Worm (Caenorhabditis elegans) whole organism, L4 larva: ENCODE measurements around the gene K10D6.4.
A peak's percentile ranks its signal among the peaks of the same experiment; 100 is the strongest.

Source experiments
- D1046.2 ChIP-seq: fragments of 200-800 bp; sonication (Bioruptor generic); IDR thresholded peaks from 2 replicates; pipeline ENCODE4 v1.3.6; 2022; ENCODE audit warnings: missing genetic modification characterization, missing compliant biosample characterization
- F10B5.3 ChIP-seq: sonication (generic microtip); optimal IDR thresholded peaks from 2 replicates; lab custom pipeline; 2016; ENCODE audit warnings: mild to moderate bottlenecking, missing genetic modification characterization, missing compliant biosample characterization
- F49E8.2 ChIP-seq: sonication (generic microtip); optimal IDR thresholded peaks from 2 replicates; lab custom pipeline; 2016; ENCODE audit warnings: missing compliant biosample characterization, mild to moderate bottlenecking, missing genetic modification characterization, borderline replicate concordance
- R02D3.7 ChIP-seq: fragments of 150-350 bp; sonication (generic microtip); optimal IDR thresholded peaks from 3 replicates; lab custom pipeline; 2014; ENCODE audit warnings: missing biosample characterization, missing genetic modification characterization
- T20F7.1 ChIP-seq: fragments of 200-800 bp; sonication (Bioruptor generic); optimal IDR thresholded peaks from 2 replicates; lab custom pipeline; 2018; ENCODE audit warnings: mild to moderate bottlenecking, missing genetic modification characterization, missing compliant biosample characterization
- Y5F2A.4 ChIP-seq: fragments of 200-800 bp; sonication (Bioruptor generic); optimal IDR thresholded peaks from 2 replicates; lab custom pipeline; 2018; ENCODE audit warnings: mild to moderate bottlenecking, missing genetic modification characterization, missing compliant biosample characterization
- Y75B8A.6 ChIP-seq: fragments of 200-800 bp; sonication (Bioruptor generic); IDR thresholded peaks from 2 replicates; pipeline ENCODE4 v1.3.6; 2022; ENCODE audit warnings: missing genetic modification reagents, missing genetic modification characterization, missing compliant biosample characterization
- aha-1 ChIP-seq: fragments of 150-350 bp; peaks from one replicate; lab custom pipeline; 2014; ENCODE audit warnings: missing biosample characterization, missing genetic modification characterization
- arid-1 ChIP-seq: fragments of 200-800 bp; sonication (Bioruptor generic); conservative IDR thresholded peaks from 2 replicates; pipeline ENCODE4 v1.3.6; 2022; ENCODE audit warnings: missing genetic modification reagents, missing genetic modification characterization, missing compliant biosample characterization
- ces-1 ChIP-seq: fragments of 150-350 bp; sonication (generic microtip); optimal IDR thresholded peaks from 4 replicates; lab custom pipeline; 2014; ENCODE audit warnings: missing biosample characterization, missing genetic modification reagents, missing genetic modification characterization
- ctbp-1 ChIP-seq: fragments of 200-800 bp; sonication (Bioruptor generic); IDR thresholded peaks from 2 replicates; pipeline ENCODE4 v1.3.6; 2022; ENCODE audit warnings: missing genetic modification reagents, missing genetic modification characterization, missing compliant biosample characterization
- daf-12 ChIP-seq: fragments of 150-350 bp; optimal IDR thresholded peaks from 2 replicates; lab custom pipeline; 2014; ENCODE audit warnings: missing biosample characterization, missing genetic modification reagents, missing genetic modification characterization
- daf-16 ChIP-seq, 3 experiments: sonication (generic microtip); optimal IDR thresholded peaks; 2 replicates each; lab custom pipeline; 2016 to 2017; ENCODE audit warnings: missing genetic modification characterization in 3 of 3, missing genetic modification reagents in 3 of 3, mild to moderate bottlenecking in 2 of 3, missing compliant biosample characterization in 2 of 3, missing biosample characterization in 1 of 3, moderate library complexity in 1 of 3
- daf-19 ChIP-seq: fragments of 200-800 bp; sonication (Bioruptor generic); conservative IDR thresholded peaks from 2 replicates; pipeline ENCODE4 v1.3.6; 2022; ENCODE audit warnings: missing genetic modification characterization, missing compliant biosample characterization
- daf-8 ChIP-seq: fragments of 200-800 bp; sonication (Bioruptor generic); IDR thresholded peaks from 2 replicates; pipeline ENCODE4 v1.3.6; 2022; ENCODE audit warnings: missing genetic modification characterization, missing compliant biosample characterization
- dmd-8 ChIP-seq: fragments of 200-800 bp; sonication (Bioruptor generic); IDR thresholded peaks from 2 replicates; pipeline ENCODE4 v1.3.6; 2022; ENCODE audit warnings: missing genetic modification characterization, missing compliant biosample characterization
- dpl-1 ChIP-seq: fragments of 150-350 bp; optimal IDR thresholded peaks from 2 replicates; lab custom pipeline; 2014; ENCODE audit warnings: missing biosample characterization, missing genetic modification reagents, missing genetic modification characterization
- duxl-1 ChIP-seq: sonication (generic microtip); optimal IDR thresholded peaks from 2 replicates; lab custom pipeline; 2016; ENCODE audit warnings: mild to moderate bottlenecking, missing genetic modification characterization, moderate library complexity, missing compliant biosample characterization; ENCODE audit not compliant: poor library complexity
- dve-1 ChIP-seq: sonication (generic microtip); optimal IDR thresholded peaks from 2 replicates; lab custom pipeline; 2017; ENCODE audit warnings: antibody characterized with exemption, mild to moderate bottlenecking, missing genetic modification characterization, missing compliant biosample characterization; ENCODE audit not compliant: insufficient read depth
- egl-43 ChIP-seq: fragments of 200-800 bp; sonication (Bioruptor generic); IDR thresholded peaks from 2 replicates; pipeline ENCODE4 v1.3.6; 2022; ENCODE audit warnings: missing genetic modification reagents, missing genetic modification characterization, missing compliant biosample characterization
- fkh-10 ChIP-seq: fragments of 150-350 bp; optimal IDR thresholded peaks from 2 replicates; lab custom pipeline; 2014; ENCODE audit warnings: missing biosample characterization, missing genetic modification reagents, missing genetic modification characterization
- gei-8 ChIP-seq: fragments of 200-800 bp; sonication (Bioruptor generic); optimal IDR thresholded peaks from 2 replicates; lab custom pipeline; 2018; ENCODE audit warnings: mild to moderate bottlenecking, missing genetic modification characterization, missing compliant biosample characterization
- hlh-11 ChIP-seq: fragments of 200-800 bp; sonication (Bioruptor generic); optimal IDR thresholded peaks from 2 replicates; lab custom pipeline; 2018; ENCODE audit warnings: mild to moderate bottlenecking, missing genetic modification characterization, missing compliant biosample characterization
- lin-1 ChIP-seq: fragments of 200-800 bp; sonication (Bioruptor generic); IDR thresholded peaks from 2 replicates; pipeline ENCODE4 v1.3.6; 2022; ENCODE audit warnings: missing genetic modification reagents, missing genetic modification characterization, missing compliant biosample characterization
- lin-15B ChIP-seq: fragments of 150-350 bp; sonication (generic microtip); optimal IDR thresholded peaks from 3 replicates; lab custom pipeline; 2014; ENCODE audit warnings: missing biosample characterization, missing genetic modification characterization
- lin-39 ChIP-seq: fragments of 150-350 bp; optimal IDR thresholded peaks from 2 replicates; lab custom pipeline; 2014; ENCODE audit warnings: missing biosample characterization, missing genetic modification reagents, missing genetic modification characterization
- lir-3 ChIP-seq: sonication (generic microtip); optimal IDR thresholded peaks from 2 replicates; lab custom pipeline; 2016; ENCODE audit warnings: mild to moderate bottlenecking, missing genetic modification characterization, missing compliant biosample characterization
- madf-9 ChIP-seq: fragments of 200-800 bp; sonication (Bioruptor generic); conservative IDR thresholded peaks from 2 replicates; pipeline ENCODE4 v1.3.6; 2022; ENCODE audit warnings: missing genetic modification reagents, missing genetic modification characterization, missing compliant biosample characterization
- mdl-1 ChIP-seq, 2 experiments: fragments of 150-350 bp in 1 of 2; sonication (generic microtip) in 1 of 2; optimal IDR thresholded peaks; 2 replicates each; lab custom pipeline; 2014 to 2017; ENCODE audit warnings: missing biosample characterization in 2 of 2, missing genetic modification characterization in 2 of 2
- mxl-2 ChIP-seq: fragments of 200-800 bp; sonication (Bioruptor generic); conservative IDR thresholded peaks from 2 replicates; pipeline ENCODE4 v1.3.6; 2022; ENCODE audit warnings: missing genetic modification reagents, missing genetic modification characterization, missing compliant biosample characterization
- mxl-3 ChIP-seq: fragments of 200-800 bp; sonication (Bioruptor generic); optimal IDR thresholded peaks from 2 replicates; lab custom pipeline; 2018; ENCODE audit warnings: mild to moderate bottlenecking, missing genetic modification characterization, missing compliant biosample characterization
- nhr-102 ChIP-seq: sonication (generic microtip); optimal IDR thresholded peaks from 2 replicates; lab custom pipeline; 2016; ENCODE audit warnings: mild to moderate bottlenecking, missing genetic modification characterization, moderate library complexity, missing compliant biosample characterization
- nhr-111 ChIP-seq: fragments of 200-800 bp; sonication (Bioruptor generic); optimal IDR thresholded peaks from 2 replicates; lab custom pipeline; 2018; ENCODE audit warnings: mild to moderate bottlenecking, missing genetic modification characterization, missing compliant biosample characterization
- nhr-237 ChIP-seq: sonication (generic microtip); optimal IDR thresholded peaks from 2 replicates; lab custom pipeline; 2017; ENCODE audit warnings: missing biosample characterization, missing genetic modification characterization
- nhr-42 ChIP-seq: fragments of 200-800 bp; sonication (Bioruptor generic); IDR thresholded peaks from 2 replicates; pipeline ENCODE4 v1.3.6; 2022; ENCODE audit warnings: missing genetic modification characterization, missing compliant biosample characterization
- nhr-6 ChIP-seq: fragments of 150-350 bp; optimal IDR thresholded peaks from 2 replicates; lab custom pipeline; 2014; ENCODE audit warnings: missing biosample characterization, missing genetic modification characterization
- nhr-76 ChIP-seq: fragments of 150-350 bp; optimal IDR thresholded peaks from 2 replicates; lab custom pipeline; 2014; ENCODE audit warnings: missing biosample characterization, missing genetic modification characterization
- php-3 ChIP-seq: fragments of 200-800 bp; sonication (Bioruptor generic); IDR thresholded peaks from 2 replicates; pipeline ENCODE4 v1.3.6; 2022; ENCODE audit warnings: missing genetic modification reagents, missing genetic modification characterization, missing compliant biosample characterization
- rbr-2 ChIP-seq: sonication (generic microtip); optimal IDR thresholded peaks from 2 replicates; lab custom pipeline; 2016; ENCODE audit warnings: missing genotype, missing genetic modification characterization, missing compliant biosample characterization
- saeg-2 ChIP-seq: fragments of 200-800 bp; sonication (Bioruptor generic); IDR thresholded peaks from 2 replicates; pipeline ENCODE4 v1.3.6; 2022; ENCODE audit warnings: missing genetic modification reagents, missing genetic modification characterization, missing compliant biosample characterization
- set-16 ChIP-seq: fragments of 200-800 bp; sonication (Bioruptor generic); IDR thresholded peaks from 2 replicates; pipeline ENCODE4 v1.3.6; 2022; ENCODE audit warnings: missing genetic modification reagents, missing genetic modification characterization, missing compliant biosample characterization
- snpc-1.2 ChIP-seq: fragments of 200-800 bp; sonication (Bioruptor generic); IDR thresholded peaks from 2 replicates; pipeline ENCODE4 v1.3.6; 2022; ENCODE audit warnings: missing genetic modification reagents, missing genetic modification characterization, missing compliant biosample characterization
- spr-3 ChIP-seq: fragments of 200-800 bp; sonication (Bioruptor generic); optimal IDR thresholded peaks from 2 replicates; lab custom pipeline; 2018; ENCODE audit warnings: mild to moderate bottlenecking, missing genetic modification characterization, missing compliant biosample characterization
- tra-1 ChIP-seq: fragments of 200-800 bp; sonication (Bioruptor generic); IDR thresholded peaks from 2 replicates; pipeline ENCODE4 v1.3.6; 2022; ENCODE audit warnings: missing genetic modification reagents, missing genetic modification characterization, missing compliant biosample characterization
- unc-130 ChIP-seq: sonication (generic microtip); optimal IDR thresholded peaks from 2 replicates; lab custom pipeline; 2016; ENCODE audit warnings: missing genetic modification reagents, missing genetic modification characterization, missing compliant biosample characterization
- unc-39 ChIP-seq: sonication (generic microtip); optimal IDR thresholded peaks from 2 replicates; lab custom pipeline; 2017; ENCODE audit warnings: missing biosample characterization, missing genetic modification characterization
- vab-7 ChIP-seq: fragments of 200-800 bp; sonication (Bioruptor generic); IDR thresholded peaks from 2 replicates; pipeline ENCODE4 v1.3.6; 2022; ENCODE audit warnings: missing genetic modification reagents, missing genetic modification characterization, missing compliant biosample characterization
- zag-1 ChIP-seq: fragments of 150-350 bp; optimal IDR thresholded peaks from 2 replicates; lab custom pipeline; 2014; ENCODE audit warnings: missing biosample characterization, missing genetic modification characterization
- zfp-2 ChIP-seq: sonication (generic microtip); optimal IDR thresholded peaks from 2 replicates; lab custom pipeline; 2016; ENCODE audit warnings: mild to moderate bottlenecking, missing genetic modification characterization, missing compliant biosample characterization
- zfp-3 ChIP-seq: fragments of 200-800 bp; sonication (Bioruptor generic); conservative IDR thresholded peaks from 2 replicates; pipeline ENCODE4 v1.3.6; 2022; ENCODE audit warnings: missing genetic modification reagents, missing genetic modification characterization, missing compliant biosample characterization
- ztf-7 ChIP-seq: fragments of 150-350 bp; optimal IDR thresholded peaks from 2 replicates; lab custom pipeline; 2014; ENCODE audit warnings: missing biosample characterization, missing genetic modification characterization

Gene K10D6.4

DNA sequence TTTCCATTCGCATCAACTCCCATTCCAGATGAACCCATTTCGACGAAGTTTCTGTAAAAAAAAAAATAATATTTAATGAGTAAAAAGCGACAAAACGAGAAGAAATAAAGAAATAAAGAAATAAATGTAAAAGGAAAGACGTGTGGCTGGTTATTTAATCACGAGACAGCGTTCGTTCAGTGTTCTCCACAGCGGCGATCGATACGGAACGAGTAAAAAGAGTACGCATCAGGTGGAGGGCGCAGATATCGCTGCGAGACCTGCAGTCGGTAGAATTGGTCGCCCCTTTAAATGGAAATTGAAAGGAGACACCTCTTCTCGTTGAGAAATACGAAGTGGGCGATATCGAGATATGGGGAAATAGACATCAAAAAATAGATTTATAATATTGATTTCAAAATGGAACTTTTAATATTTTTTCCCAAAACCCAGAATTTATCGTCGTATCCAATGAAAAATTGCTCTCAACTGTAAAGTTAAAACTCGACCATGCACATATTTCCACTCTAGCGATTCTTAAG, 27.0 kb downstream of the K10D6.4 start, which contains the start of gene pqn-70:
pqn-70 (minus strand) TSS at position 51 of the 521 bp plus-strand sequence.
- peak; percentile 76 for TF ChIP-seq nhr-6 (tag; lab: Kevin White, UChicago)
- no peak for TF ChIP-seq nhr-76 (tag; lab: Kevin White, UChicago)
- no peak for TF ChIP-seq saeg-2
- TF ChIP-seq R02D3.7 (tag; lab: Kevin White, UChicago), result no peak
- no peak for TF ChIP-seq lin-1
- no peak for TF ChIP-seq lir-3 (tag; lab: Kevin White, UChicago)
- TF ChIP-seq dpl-1, result peak; percentile 76
- no peak for TF ChIP-seq unc-39 (tag; lab: Kevin White, UChicago)
- no peak for TF ChIP-seq nhr-42 (GFP tag; lab: Robert Waterston, UW)
- no peak for TF ChIP-seq nhr-237
- TF ChIP-seq rbr-2, result peak; percentile 79
- peak; percentile 72 for TF ChIP-seq fkh-10 (GFP tag; lab: Kevin White, UChicago)
- no peak for TF ChIP-seq D1046.2 (GFP tag; lab: Robert Waterston, UW)
- peak; percentile 16 to 73 for TF ChIP-seq mdl-1 (tag; optimal IDR thresholded peaks at IDR 0.05; lab: Kevin White, UChicago)
- TF ChIP-seq Y75B8A.6 (GFP tag; lab: Robert Waterston, UW), result no peak
- TF ChIP-seq php-3, result no peak
- no peak for TF ChIP-seq set-16
- no peak for TF ChIP-seq madf-9 (GFP tag; lab: Robert Waterston, UW)
- TF ChIP-seq Y5F2A.4, result no peak
- peak; percentile 53 for TF ChIP-seq duxl-1
- TF ChIP-seq daf-19 (GFP tag; lab: Robert Waterston, UW), result no peak
- no peak for TF ChIP-seq nhr-111 (GFP tag; lab: Kevin White, UChicago)
- peak; percentile 92 for TF ChIP-seq dve-1
- TF ChIP-seq tra-1 (GFP tag; lab: Robert Waterston, UW), result no peak
- no peak for TF ChIP-seq F49E8.2 (tag; lab: Kevin White, UChicago)
- TF ChIP-seq daf-16 (GFP tag; optimal IDR thresholded peaks at IDR 0.05; lab: Kevin White, UChicago), result no peak
- peak; percentile 3 for TF ChIP-seq daf-16 (tag; optimal IDR thresholded peaks at IDR 0.05; lab: Kevin White, UChicago)
- no peak for TF ChIP-seq mxl-2
- no peak for TF ChIP-seq zag-1 (tag; lab: Kevin White, UChicago)
- TF ChIP-seq lin-15B (tag; lab: Kevin White, UChicago), result no peak
- no peak for TF ChIP-seq snpc-1.2 (GFP tag; lab: Robert Waterston, UW)
- TF ChIP-seq daf-12 (tag; lab: Kevin White, UChicago), result no peak
- TF ChIP-seq mxl-3 (GFP tag; lab: Kevin White, UChicago), result peak; percentile 1
- no peak for TF ChIP-seq gei-8 (GFP tag; lab: Kevin White, UChicago)
- TF ChIP-seq unc-130 (GFP tag; lab: Kevin White, UChicago), result peak; percentile 65
- TF ChIP-seq aha-1 (tag; lab: Kevin White, UChicago), result no peak
- TF ChIP-seq ctbp-1 (GFP tag; lab: Robert Waterston, UW), result peak; percentile 59; the same call in 1 of the 2 replicates
- peak; percentile 39 for TF ChIP-seq ztf-7 (tag; lab: Kevin White, UChicago)
- peak; percentile 81 for TF ChIP-seq arid-1 (GFP tag; lab: Robert Waterston, UW)
- TF ChIP-seq zfp-2, result no peak
- TF ChIP-seq ces-1 (GFP tag; lab: Kevin White, UChicago), result peak; percentile 35
- no peak for TF ChIP-seq daf-8 (GFP tag; lab: Robert Waterston, UW)
- peak; percentile 60 for TF ChIP-seq T20F7.1
- no peak for TF ChIP-seq F10B5.3 (tag; lab: Kevin White, UChicago)
- TF ChIP-seq spr-3 (GFP tag; lab: Kevin White, UChicago), result no peak
- peak; percentile 53 for TF ChIP-seq vab-7 (GFP tag; lab: Robert Waterston, UW)
- peak; percentile 37 for TF ChIP-seq nhr-102 (tag; lab: Kevin White, UChicago)
- peak; percentile 92 for TF ChIP-seq hlh-11 (tag; lab: Kevin White, UChicago)
- no peak for TF ChIP-seq lin-39
- no peak for TF ChIP-seq dmd-8 (GFP tag; lab: Robert Waterston, UW)
- peak; percentile 67; the same call in 1 of the 2 replicates for TF ChIP-seq egl-43
- TF ChIP-seq zfp-3 (GFP tag; lab: Robert Waterston, UW), result no peak; the same call in 1 of the 2 replicates
